Worm (Caenorhabditis elegans) whole organism, young adult: Measurements from ENCODE around the gene F17C11.2.

Experiments used
- D2030.7 ChIP-seq: fragments of 200-800 bp; sonication (Bioruptor generic); IDR thresholded peaks from 2 replicates; pipeline ENCODE4 v1.3.6; 2022; ENCODE audit warnings: missing genetic modification reagents, missing genetic modification characterization, missing compliant biosample characterization
- ceh-91 ChIP-seq: fragments of 200-800 bp; sonication (Bioruptor generic); IDR thresholded peaks from 2 replicates; pipeline ENCODE4 v1.3.6; 2022; ENCODE audit warnings: missing genetic modification reagents, missing genetic modification characterization, missing compliant biosample characterization
- egrh-3 ChIP-seq: fragments of 200-800 bp; sonication (Bioruptor generic); IDR thresholded peaks from 2 replicates; pipeline ENCODE4 v1.3.6; 2022; ENCODE audit warnings: missing genetic modification reagents, missing genetic modification characterization, missing compliant biosample characterization
- lin-54 ChIP-seq: fragments of 200-800 bp; sonication (Bioruptor generic); optimal IDR thresholded peaks from 2 replicates; lab custom pipeline; 2018; ENCODE audit warnings: mild to moderate bottlenecking, missing genetic modification characterization, missing compliant biosample characterization
- rec-8 ChIP-seq, 2 experiments: sonication (generic microtip); optimal IDR thresholded peaks; 2 replicates each; lab custom pipeline; 2016; ENCODE audit warnings: mild to moderate bottlenecking in 2 of 2, missing genetic modification characterization in 2 of 2, missing genetic modification reagents in 2 of 2, missing genotype in 2 of 2, missing biosample characterization in 1 of 2, missing compliant biosample characterization in 1 of 2, moderate library complexity in 1 of 2
- snpc-1.3 ChIP-seq: sonication (generic microtip); optimal IDR thresholded peaks from 2 replicates; lab custom pipeline; 2017; ENCODE audit warnings: missing genetic modification characterization, mild to moderate bottlenecking, missing compliant biosample characterization, antibody characterized with exemption, moderate library complexity, missing genotype, missing genetic modification reagents; ENCODE audit not compliant: insufficient read depth
- zim-3 ChIP-seq: sonication (generic microtip); optimal IDR thresholded peaks from 2 replicates; lab custom pipeline; 2017; ENCODE audit warnings: mild to moderate bottlenecking, missing genetic modification characterization, moderate library complexity, missing compliant biosample characterization

- TF ChIP-seq zim-3 (tag; lab: Kevin White, UChicago) = no peak
- TF ChIP-seq D2030.7 = no peak
- TF ChIP-seq snpc-1.3 (tag; lab: Kevin White, UChicago) = no peak
- no peak for TF ChIP-seq egrh-3 (GFP tag; lab: Robert Waterston, UW)
- no peak for TF ChIP-seq ceh-91
- TF ChIP-seq rec-8 (tag; optimal IDR thresholded peaks at IDR 0.05; lab: Kevin White, UChicago) = no peak
- no peak for TF ChIP-seq lin-54 (GFP tag; lab: Kevin White, UChicago)
These were observed 39.0 kb upstream of the F17C11.2 start, which contains the start of gene zzz-1 for ce11 chrV:10909071-10909470.
